Fruit fly (Drosophila melanogaster) whole organism, embryonic: ENCODE measurements around the gene CG34283.

ENCODE experiments used
- Ada2b ChIP-seq: fragments of 200-800 bp; sonication (Bioruptor generic); IDR thresholded peaks from 2 replicates; pipeline ENCODE4 v1.3.6; 2022; ENCODE audit warnings: missing biosample characterization, missing genetic modification characterization
- CG12299 ChIP-seq: fragments of 200-800 bp; sonication (Bioruptor generic); optimal IDR thresholded peaks from 2 replicates; lab custom pipeline; 2018; ENCODE audit warnings: missing biosample characterization, mild to moderate bottlenecking, missing genetic modification characterization
- CG17612 ChIP-seq: fragments of 200-800 bp; sonication (Bioruptor generic); IDR thresholded peaks from 2 replicates; pipeline ENCODE4 v1.3.6; 2022; ENCODE audit warnings: missing biosample characterization, missing genetic modification characterization
- Lpt ChIP-seq: fragments of >200 bp; optimal IDR thresholded peaks from 2 replicates; lab custom pipeline; 2018; ENCODE audit warnings: missing biosample characterization, missing genetic modification characterization
- Rfx ChIP-seq: fragments of 200-800 bp; sonication (Bioruptor generic); IDR thresholded peaks from 2 replicates; pipeline ENCODE4 v1.3.6; 2022; ENCODE audit warnings: missing biosample characterization, missing genetic modification characterization
- gsb ChIP-seq: fragments of 200-800 bp; sonication (Bioruptor generic); IDR thresholded peaks from 2 replicates; pipeline ENCODE4 v1.3.6; 2022; ENCODE audit warnings: missing biosample characterization, missing genetic modification characterization

- TF ChIP-seq CG17612 (GFP tag; lab: Robert Waterston, UW): peak; percentile 93
- peak; percentile 93 for TF ChIP-seq CG12299
- peak; percentile 97 for TF ChIP-seq Ada2b (GFP tag; lab: Robert Waterston, UW)
- TF ChIP-seq gsb (GFP tag; lab: Robert Waterston, UW): peak; percentile 95
- peak; percentile 98 for TF ChIP-seq Rfx (GFP tag; lab: Robert Waterston, UW)
- no peak for TF ChIP-seq Lpt (GFP tag; lab: Kevin White, UChicago)
Observed at dm6 chr3R:18741027-18741843, 18.8 kb upstream of the CG34283 start.
